Fruit fly (Drosophila melanogaster): ENCODE data around the gene CG14958.

dm6 chr3L:3157651-3158050, 32.1 kb upstream of the CG14958 start:
- no peak for TF ChIP-seq kay (GFP tag; ENCODE audit: borderline replicate concordance)
- no peak for TF ChIP-seq CG14711 (tag; optimal IDR thresholded peaks at IDR 0.05)
- no peak for TF ChIP-seq toe (GFP tag; optimal IDR thresholded peaks at IDR 0.05)
- no peak for TF ChIP-seq cic (GFP tag; optimal IDR thresholded peaks at IDR 0.05)
- no peak for TF ChIP-seq Mnt (GFP tag; optimal IDR thresholded peaks at IDR 0.05)
- no peak for TF ChIP-seq bab1 (GFP tag; optimal IDR thresholded peaks at IDR 0.05)
- TF ChIP-seq CG12768 (GFP tag; optimal IDR thresholded peaks at IDR 0.05) = no peak

All from whole organism, adult.